Fruit fly (Drosophila melanogaster): ENCODE results near the gene Krn.

Krn gene

DNA sequence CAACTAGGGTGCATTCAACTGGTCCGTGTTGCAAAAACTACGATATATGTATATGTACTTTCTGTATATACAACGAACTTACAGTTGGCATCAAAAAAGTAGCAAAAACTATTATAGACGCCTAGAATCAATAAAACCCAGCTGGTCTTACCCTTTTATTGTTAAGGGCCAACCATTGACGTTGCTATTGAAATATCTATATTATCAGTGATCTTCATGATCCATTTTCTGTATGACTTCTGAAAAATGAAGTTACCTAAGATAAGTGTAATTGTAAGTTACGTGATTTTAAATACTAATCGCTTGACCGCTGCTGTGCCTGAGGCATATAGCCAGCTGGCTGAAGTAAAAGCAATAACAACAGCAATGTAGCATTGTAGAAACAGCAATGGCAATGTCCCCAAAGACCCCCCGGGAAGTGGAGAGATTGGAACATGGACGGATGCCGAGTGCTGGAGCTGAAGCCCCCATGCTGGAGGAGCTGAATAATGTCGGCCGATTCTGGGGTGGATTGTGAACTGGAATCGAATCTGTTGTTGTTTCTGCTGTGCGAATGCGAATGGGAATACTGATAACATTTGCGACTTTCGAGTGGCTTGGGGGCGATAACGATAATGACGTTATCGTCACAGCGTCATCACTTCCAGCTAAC is 3.8 kb upstream of the Krn start (continued):
- TF ChIP-seq CG10631 (GFP tag; optimal IDR thresholded peaks at IDR 0.05) (peak; percentile 68), CG6792 (GFP tag; optimal IDR thresholded peaks at IDR 0.05) (peak; percentile 80), CG16779 (tag; optimal IDR thresholded peaks at IDR 0.05) (peak; percentile 73), salr (GFP tag; optimal IDR thresholded peaks at IDR 0.05) (peak; percentile 71 to 74), CG9139 (GFP tag; optimal IDR thresholded peaks at IDR 0.05) (peak; percentile 75), CG4318 (GFP tag; optimal IDR thresholded peaks at IDR 0.05) (peak; percentile 71), Blimp-1 (GFP tag; optimal IDR thresholded peaks at IDR 0.05) (peak; percentile 10), CG8119 (GFP tag; IDR thresholded peaks at IDR 0.05) (peak; percentile 87), fkh (GFP tag; optimal IDR thresholded peaks at IDR 0.05) (no peak), CG31627 (GFP tag; optimal IDR thresholded peaks at IDR 0.05) (peak; percentile 63), CG15336 (GFP tag; IDR thresholded peaks at IDR 0.05) (peak; percentile 87), CG10669 (GFP tag; optimal IDR thresholded peaks at IDR 0.05) (peak; percentile 83), vri (GFP tag; optimal IDR thresholded peaks at IDR 0.05) (peak; percentile 42), spab (GFP tag; optimal IDR thresholded peaks at IDR 0.05) (peak; percentile 80), lz (GFP tag; optimal IDR thresholded peaks at IDR 0.05) (peak; percentile 73), Eip93F (GFP tag; optimal IDR thresholded peaks at IDR 0.05) (no peak), Smox (GFP tag; optimal IDR thresholded peaks at IDR 0.05) (peak; percentile 64), topi (GFP tag; optimal IDR thresholded peaks at IDR 0.05) (peak; percentile 75), CG8319 (GFP tag; optimal IDR thresholded peaks at IDR 0.05) (peak; percentile 54), dsx (GFP tag; optimal IDR thresholded peaks at IDR 0.05; ENCODE audit: poor library complexity, severe bottlenecking) (peak; percentile 82), CG6276 (GFP tag; optimal IDR thresholded peaks at IDR 0.05) (peak; percentile 89)

DNA sequence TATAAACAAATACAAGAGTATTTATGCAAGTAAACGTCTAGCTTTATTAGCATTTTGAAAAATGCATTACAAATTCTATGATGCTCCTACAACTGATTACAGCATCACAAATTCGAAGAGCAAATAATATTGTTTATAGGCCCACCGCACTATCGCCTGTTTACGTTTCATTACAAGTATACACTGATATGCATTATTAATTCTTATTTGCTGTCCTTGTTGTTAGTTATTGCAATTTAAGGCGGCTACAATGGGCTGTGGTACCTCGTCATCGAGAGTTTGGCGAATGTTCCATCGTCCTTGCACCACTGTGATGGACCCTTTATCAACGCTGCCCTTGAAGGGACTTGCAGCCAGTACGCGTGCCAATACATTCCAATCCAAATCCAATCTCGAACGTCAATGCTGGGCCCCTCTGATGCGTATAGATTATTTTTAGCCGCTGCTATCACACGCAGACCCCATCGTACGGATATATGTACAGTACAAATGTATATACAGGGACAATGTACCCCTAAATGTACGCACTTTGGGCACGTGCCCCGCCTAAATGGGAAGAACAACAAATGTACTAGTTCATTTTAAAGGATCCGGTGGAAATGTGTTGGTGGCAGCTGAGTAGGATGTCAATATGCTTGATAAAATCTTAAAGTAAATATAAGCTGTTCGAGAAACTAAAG is 2.8 kb upstream of the Krn start:
- TF ChIP-seq Eip93F (GFP tag; optimal IDR thresholded peaks at IDR 0.05) = no peak
- TF ChIP-seq eg (GFP tag; IDR thresholded peaks at IDR 0.05) = 0 out of 3 replicates have a peak, but pooled peaks have one; percentile 7
- no peak for TF ChIP-seq ss (GFP tag; optimal IDR thresholded peaks at IDR 0.05)

DNA sequence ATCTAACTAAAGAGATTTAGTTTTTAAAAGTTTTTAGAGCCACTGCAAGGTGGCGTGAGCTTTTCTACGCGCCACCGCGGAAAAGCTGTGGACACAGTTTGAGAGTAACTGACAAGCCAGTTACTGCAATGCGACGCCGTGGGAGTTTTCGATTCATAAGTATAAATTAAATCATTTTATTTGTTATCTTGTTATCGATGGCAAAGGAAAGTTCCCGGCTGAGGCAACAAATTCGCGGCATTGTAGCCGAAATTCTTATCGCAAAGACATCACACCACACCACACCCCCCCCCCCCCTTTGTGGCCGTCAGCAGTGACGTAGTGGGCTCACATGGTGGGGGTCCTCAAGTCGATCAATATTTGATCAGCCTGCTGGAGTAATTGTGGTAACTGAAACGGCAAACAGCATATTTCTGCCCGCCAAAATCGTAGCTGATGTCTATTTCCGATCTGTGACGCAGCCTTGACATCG is 1.8 kb upstream of the Krn start:
- TF ChIP-seq CG4318 (GFP tag; optimal IDR thresholded peaks at IDR 0.05) (no peak), Ets96B (tag; optimal IDR thresholded peaks at IDR 0.05) (no peak), esn (GFP tag; optimal IDR thresholded peaks at IDR 0.05) (no peak), CG6163 (GFP tag; IDR thresholded peaks at IDR 0.05) (peak; percentile 29; the same call in 1 of the 3 replicates), CG8319 (GFP tag; optimal IDR thresholded peaks at IDR 0.05) (no peak), dsx (GFP tag; optimal IDR thresholded peaks at IDR 0.05; ENCODE audit: poor library complexity, severe bottlenecking) (no peak), fd59A (GFP tag; optimal IDR thresholded peaks at IDR 0.05) (no peak), Ets21C (GFP tag; optimal IDR thresholded peaks at IDR 0.05) (no peak), vri (GFP tag; optimal IDR thresholded peaks at IDR 0.05) (peak; percentile 79), Smox (GFP tag; optimal IDR thresholded peaks at IDR 0.05) (no peak), CG10631 (GFP tag; optimal IDR thresholded peaks at IDR 0.05) (no peak), CG32006 (GFP tag; optimal IDR thresholded peaks at IDR 0.05) (no peak), salr (GFP tag; optimal IDR thresholded peaks at IDR 0.05) (no peak), Gug (GFP tag; IDR thresholded peaks at IDR 0.05) (no peak), pdm3 (GFP tag; optimal IDR thresholded peaks at IDR 0.05) (no peak), Met (GFP tag; optimal IDR thresholded peaks at IDR 0.05) (no peak), CG6808 (GFP tag; optimal IDR thresholded peaks at IDR 0.05) (no peak), CG10669 (GFP tag; optimal IDR thresholded peaks at IDR 0.05) (peak; percentile 3), Eip78C (GFP tag) (no peak), CG7368 (GFP tag; optimal IDR thresholded peaks at IDR 0.05) (no peak), svp (GFP tag) (peak; percentile 51), Eip75B (GFP tag; optimal IDR thresholded peaks at IDR 0.05) (no peak), CG15336 (GFP tag; IDR thresholded peaks at IDR 0.05) (0 out of 2 replicates have a peak, but pooled peaks have one; percentile 10), ss (GFP tag; optimal IDR thresholded peaks at IDR 0.05) (no peak), achi (GFP tag; optimal IDR thresholded peaks at IDR 0.05) (no peak), fd85E (GFP tag; optimal IDR thresholded peaks at IDR 0.05) (no peak), OdsH (GFP tag; optimal IDR thresholded peaks at IDR 0.05) (no peak), Hr38 (GFP tag; optimal IDR thresholded peaks at IDR 0.05) (no peak), CG6792 (GFP tag; optimal IDR thresholded peaks at IDR 0.05) (no peak), Sox15 (GFP tag; optimal IDR thresholded peaks at IDR 0.05) (no peak), net (GFP tag; optimal IDR thresholded peaks at IDR 0.05) (no peak), Hr4 (GFP tag; optimal IDR thresholded peaks at IDR 0.05) (no peak)
